Fruit fly (Drosophila melanogaster): ENCODE results near the gene CG42238.
A peak's percentile ranks its signal among the peaks of the same experiment; 100 is the strongest.

CG42238 gene

DNA sequence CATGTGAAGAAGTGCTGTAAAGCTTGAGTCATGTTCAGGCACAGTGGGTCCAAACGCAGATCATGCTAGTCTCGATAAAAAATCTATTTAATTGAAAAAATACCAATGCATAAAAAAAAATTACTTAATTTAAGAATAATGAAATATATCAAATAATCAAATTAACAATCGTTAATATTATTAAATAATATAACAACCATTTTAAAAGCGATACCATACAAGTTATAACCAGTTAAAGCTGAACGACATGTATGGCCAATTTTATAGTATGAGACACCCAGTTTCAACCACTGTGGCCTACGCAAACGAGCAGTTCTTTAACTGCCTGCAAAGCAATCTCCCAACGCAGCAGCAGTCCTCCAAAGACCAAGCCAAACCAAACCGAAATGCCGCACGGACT is 46.5 kb downstream of the CG42238 start (continued):
- TF ChIP-seq CG1024 (GFP tag; IDR thresholded peaks at IDR 0.05): no peak
- no peak for TF ChIP-seq CG12769 (tag; optimal IDR thresholded peaks at IDR 0.05)
- no peak for TF ChIP-seq Camta (GFP tag; optimal IDR thresholded peaks at IDR 0.05)
- TF ChIP-seq bcd (GFP tag; optimal IDR thresholded peaks at IDR 0.05): no peak
- TF ChIP-seq NfI (GFP tag; optimal IDR thresholded peaks at IDR 0.05): no peak
- TF ChIP-seq Hr51 (GFP tag; optimal IDR thresholded peaks at IDR 0.05): peak in 1 of 2 experiments; percentile 23
- TF ChIP-seq PHDP (tag; optimal IDR thresholded peaks at IDR 0.05): peak; percentile 12
- no peak for TF ChIP-seq CG18619 (GFP tag; optimal IDR thresholded peaks at IDR 0.05)
- 0 out of 2 replicates have a peak, but pooled peaks have one; percentile 12 for TF ChIP-seq CG6689 (GFP tag; IDR thresholded peaks at IDR 0.05)
- no peak for TF ChIP-seq CG14050 (GFP tag; IDR thresholded peaks at IDR 0.05)
- no peak for TF ChIP-seq cwo (GFP tag; optimal IDR thresholded peaks at IDR 0.05)
- TF ChIP-seq CG15073 (GFP tag; optimal IDR thresholded peaks at IDR 0.05): no peak
- peak; percentile 25 for TF ChIP-seq CG8388 (GFP tag; optimal IDR thresholded peaks at IDR 0.05)
- TF ChIP-seq dmrt99B (tag; optimal IDR thresholded peaks at IDR 0.05): peak; percentile 23
- no peak for TF ChIP-seq HLH54F (GFP tag; optimal IDR thresholded peaks at IDR 0.05)
- TF ChIP-seq Hmr (GFP tag; optimal IDR thresholded peaks at IDR 0.05): no peak
- TF ChIP-seq CG8290 (GFP tag; optimal IDR thresholded peaks at IDR 0.05): no peak
- no peak for TF ChIP-seq CG8290 (tag; optimal IDR thresholded peaks at IDR 0.05)
- peak; percentile 3 for TF ChIP-seq CG10267 (tag; optimal IDR thresholded peaks at IDR 0.05)
- TF ChIP-seq emc (GFP tag; optimal IDR thresholded peaks at IDR 0.05): no peak
- no peak for TF ChIP-seq ssp (GFP tag; IDR thresholded peaks at IDR 0.05)
- no peak for TF ChIP-seq al (GFP tag; IDR thresholded peaks at IDR 0.05)
- TF ChIP-seq ewg (GFP tag; optimal IDR thresholded peaks at IDR 0.05): no peak
- TF ChIP-seq bsh (GFP tag; optimal IDR thresholded peaks at IDR 0.05): peak; percentile 35 to 54
- TF ChIP-seq D (optimal IDR thresholded peaks at IDR 0.05): no peak
- TF ChIP-seq D (GFP tag; optimal IDR thresholded peaks at IDR 0.05): no peak
- no peak for TF ChIP-seq az2 (GFP tag; optimal IDR thresholded peaks at IDR 0.05)
- no peak for TF ChIP-seq E2f2 (GFP tag; IDR thresholded peaks at IDR 0.05)
- no peak for TF ChIP-seq Ets97D (GFP tag; optimal IDR thresholded peaks at IDR 0.05)
- TF ChIP-seq Ravus (GFP tag; IDR thresholded peaks at IDR 0.05): no peak
- TF ChIP-seq MTF-1 (GFP tag; optimal IDR thresholded peaks at IDR 0.05; ENCODE audit: borderline replicate concordance): no peak
- TF ChIP-seq Adf1 (GFP tag; IDR thresholded peaks at IDR 0.05): no peak
- TF ChIP-seq Lim3 (GFP tag; IDR thresholded peaks at IDR 0.05): no peak
- TF ChIP-seq CG2678 (tag; optimal IDR thresholded peaks at IDR 0.05): no peak
- TF ChIP-seq ATbp (GFP tag; optimal IDR thresholded peaks at IDR 0.05): peak; percentile 25
- no peak for TF ChIP-seq CG9727 (GFP tag; optimal IDR thresholded peaks at IDR 0.05)
- TF ChIP-seq CG1647 (GFP tag; optimal IDR thresholded peaks at IDR 0.05): no peak
- TF ChIP-seq Pdp1 (GFP tag; optimal IDR thresholded peaks at IDR 0.05): no peak
- TF ChIP-seq CG10431 (GFP tag; optimal IDR thresholded peaks at IDR 0.05): no peak
- TF ChIP-seq crol (GFP tag; IDR thresholded peaks at IDR 0.05): no peak
- no peak for TF ChIP-seq CG15479 (GFP tag; optimal IDR thresholded peaks at IDR 0.05)
- TF ChIP-seq CG10959 (GFP tag; IDR thresholded peaks at IDR 0.05): no peak
- TF ChIP-seq vvl (GFP tag; IDR thresholded peaks at IDR 0.05): no peak
- TF ChIP-seq Mad (GFP tag; optimal IDR thresholded peaks at IDR 0.05): no peak
- TF ChIP-seq TFAM (GFP tag; optimal IDR thresholded peaks at IDR 0.05): no peak
- TF ChIP-seq CG9437 (GFP tag; optimal IDR thresholded peaks at IDR 0.05): no peak
- TF ChIP-seq CG12391 (tag; optimal IDR thresholded peaks at IDR 0.05): peak; percentile 8
- TF ChIP-seq pita (GFP tag; optimal IDR thresholded peaks at IDR 0.05): no peak
- no peak for TF ChIP-seq MBD-R2 (GFP tag; IDR thresholded peaks at IDR 0.05)
- no peak for TF ChIP-seq CG17802 (tag; optimal IDR thresholded peaks at IDR 0.05)
- no peak for TF ChIP-seq usp (GFP tag; optimal IDR thresholded peaks at IDR 0.05)
- TF ChIP-seq Ptx1 (GFP tag; IDR thresholded peaks at IDR 0.05): 0 out of 2 replicates have a peak, but pooled peaks have one; percentile 25
